Fruit fly (Drosophila melanogaster) S2 (cell line): ENCODE data around the gene Npc2e.

Experiments used
- CG8478 ChIP-seq: fragments of >200 bp; optimal IDR thresholded peaks from 2 replicates; lab custom pipeline; 2018
- CTCF ChIP-seq, 2 experiments: fragments of >200 bp; optimal IDR thresholded peaks; 2 replicates each; lab custom pipeline; 2018

Gene Npc2e

DNA sequence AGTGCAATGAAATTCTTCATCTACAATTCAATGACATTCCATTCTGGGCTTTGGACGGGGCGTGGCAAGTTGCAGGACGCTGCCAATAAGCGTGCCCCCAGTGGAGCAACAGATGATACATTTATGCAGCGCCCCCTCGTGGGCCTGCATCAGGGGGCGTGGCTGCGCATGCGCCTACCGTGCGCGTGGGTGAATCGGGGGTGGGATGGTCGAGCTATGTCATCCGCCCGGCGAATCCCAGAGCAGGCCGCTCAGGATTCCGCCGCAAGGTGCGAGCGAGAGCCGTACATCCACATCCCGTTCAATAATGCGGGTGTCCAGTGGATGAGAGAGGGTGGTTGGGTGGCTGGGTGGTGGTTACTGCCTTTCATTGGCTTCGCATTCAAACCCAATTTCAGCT is 17.1 kb downstream of the Npc2e start:
- TF ChIP-seq CTCF (optimal IDR thresholded peaks at IDR 0.05; lab: Kevin White, UChicago): no peak
- TF ChIP-seq CG8478 (lab: Kevin White, UChicago): no peak

DNA sequence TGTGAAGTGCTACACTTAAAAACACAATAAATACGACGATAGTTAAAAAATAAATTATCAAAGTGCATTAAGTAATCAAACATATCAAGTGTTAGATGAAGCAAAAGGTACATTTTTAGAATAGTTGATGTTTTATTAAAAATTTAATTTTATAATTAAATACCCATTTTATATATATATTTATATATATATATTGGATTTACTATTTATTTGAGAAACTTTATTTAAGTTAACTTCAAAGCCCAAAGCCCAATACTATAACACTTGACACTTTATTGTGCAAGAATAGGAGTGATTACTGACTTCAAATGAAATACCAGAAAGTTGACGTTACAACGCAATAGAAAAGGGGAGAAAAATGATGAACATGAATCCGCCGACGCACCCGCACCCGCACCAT is 17.7 kb downstream of the Npc2e start, which contains the start of gene nerfin-2:
nerfin-2 (plus strand) TSS at position 301 of the 400 bp plus-strand sequence.
- TF ChIP-seq CG8478 (lab: Kevin White, UChicago) (no peak), CTCF (optimal IDR thresholded peaks at IDR 0.05; lab: Kevin White, UChicago) (no peak)

dm6 chr3R:10075323-10075788 is 22.2 kb downstream of the Npc2e start, which contains the start of gene Alp13:
TSS of gene Alp13 (minus strand) at chr3R:10075373.
- TF ChIP-seq CG8478 (lab: Kevin White, UChicago) (no peak), CTCF (optimal IDR thresholded peaks at IDR 0.05; lab: Kevin White, UChicago) (no peak)

dm6 chr3R:10076665-10077064 is 23.5 kb downstream of the Npc2e start:
- TF ChIP-seq CTCF (optimal IDR thresholded peaks at IDR 0.05; lab: Kevin White, UChicago) (peak in 1 of 2 experiments; percentile 54), CG8478 (lab: Kevin White, UChicago) (no peak)

- TF ChIP-seq CG8478 (lab: Kevin White, UChicago) (no peak), CTCF (optimal IDR thresholded peaks at IDR 0.05; lab: Kevin White, UChicago) (no peak)
Observed at dm6 chr3R:10078468-10079143, 25.5 kb downstream of the Npc2e start.

DNA sequence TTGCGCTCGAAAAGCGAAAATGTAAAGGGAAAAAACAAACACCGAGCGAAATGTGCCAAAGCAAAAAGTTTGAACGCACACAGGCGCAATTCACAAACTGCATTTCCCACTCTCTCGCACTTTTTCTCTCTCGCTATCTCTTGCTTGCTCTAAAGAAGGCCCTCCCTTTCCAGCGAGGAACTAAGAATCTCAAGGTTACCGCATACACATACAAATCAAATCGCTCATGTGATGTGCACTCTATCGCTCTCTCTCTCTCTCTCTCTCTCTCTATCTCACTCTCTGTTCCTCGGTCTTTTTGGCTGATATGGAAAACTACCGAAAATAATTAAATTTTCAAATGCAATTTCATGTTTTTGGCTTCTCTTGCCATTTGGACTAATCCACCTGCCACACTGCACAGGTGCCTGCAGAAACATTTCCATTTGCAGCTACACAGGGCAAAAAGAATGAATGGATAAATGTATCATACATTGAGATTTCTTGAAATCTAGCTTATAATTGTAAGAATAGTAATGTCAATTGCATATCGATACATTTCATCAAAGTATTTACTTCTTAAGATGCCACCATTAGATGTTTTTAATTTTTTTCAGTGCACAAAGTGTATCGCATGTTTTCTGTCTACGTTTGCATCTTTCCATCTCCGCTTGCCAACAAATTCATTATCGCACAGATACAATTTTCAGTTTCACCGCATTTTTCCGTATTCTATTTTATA is 26.3 kb downstream of the Npc2e start:
- TF ChIP-seq CTCF (optimal IDR thresholded peaks at IDR 0.05; lab: Kevin White, UChicago) (no peak), CG8478 (lab: Kevin White, UChicago) (no peak)

- no peak for TF ChIP-seq CTCF (optimal IDR thresholded peaks at IDR 0.05; lab: Kevin White, UChicago)
- TF ChIP-seq CG8478 (lab: Kevin White, UChicago): no peak
Observed at dm6 chr3R:10080699-10081098, 27.6 kb downstream of the Npc2e start.

dm6 chr3R:10081469-10082111 is 28.5 kb downstream of the Npc2e start:
- TF ChIP-seq CG8478 (lab: Kevin White, UChicago): no peak
- TF ChIP-seq CTCF (optimal IDR thresholded peaks at IDR 0.05; lab: Kevin White, UChicago): no peak

dm6 chr3R:10082549-10083075 is 29.5 kb downstream of the Npc2e start:
- TF ChIP-seq CTCF (optimal IDR thresholded peaks at IDR 0.05; lab: Kevin White, UChicago) (no peak), CG8478 (lab: Kevin White, UChicago) (no peak)

dm6 chr3R:10083077-10083476 is 29.9 kb downstream of the Npc2e start:
- no peak for TF ChIP-seq CTCF (optimal IDR thresholded peaks at IDR 0.05; lab: Kevin White, UChicago)
- TF ChIP-seq CG8478 (lab: Kevin White, UChicago): no peak

- no peak for TF ChIP-seq CTCF (optimal IDR thresholded peaks at IDR 0.05; lab: Kevin White, UChicago)
- TF ChIP-seq CG8478 (lab: Kevin White, UChicago): no peak
Observed at dm6 chr3R:10084179-10084647, 31.1 kb downstream of the Npc2e start.

dm6 chr3R:10084914-10085313 is 31.8 kb downstream of the Npc2e start:
- TF ChIP-seq CTCF (optimal IDR thresholded peaks at IDR 0.05; lab: Kevin White, UChicago) (no peak), CG8478 (lab: Kevin White, UChicago) (no peak)

- TF ChIP-seq CG8478 (lab: Kevin White, UChicago): no peak
- TF ChIP-seq CTCF (optimal IDR thresholded peaks at IDR 0.05; lab: Kevin White, UChicago): no peak
Observed at dm6 chr3R:10086222-10086621, 33.1 kb downstream of the Npc2e start.

DNA sequence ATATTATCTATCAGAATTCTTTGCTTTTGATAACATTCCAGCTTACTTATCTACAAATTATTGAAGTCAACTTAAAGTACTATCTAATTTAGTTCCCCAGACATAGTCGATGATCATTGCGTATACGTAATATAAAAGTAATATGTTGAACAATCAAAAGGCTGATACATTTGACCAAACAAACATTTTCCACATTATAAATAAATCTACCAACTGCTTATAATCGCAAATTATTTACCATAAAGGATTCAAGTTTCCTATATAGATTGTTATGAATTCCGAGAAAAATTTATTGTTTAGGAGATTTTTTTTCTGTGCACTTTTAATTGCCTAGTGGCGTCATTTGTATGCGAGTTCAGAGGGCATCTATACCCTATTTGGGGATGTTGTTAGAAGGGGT is 33.6 kb downstream of the Npc2e start:
- TF ChIP-seq CTCF (optimal IDR thresholded peaks at IDR 0.05; lab: Kevin White, UChicago): no peak
- no peak for TF ChIP-seq CG8478 (lab: Kevin White, UChicago)
